Worm (Caenorhabditis elegans) whole organism, early embryonic: ENCODE measurements around the gene R155.5.

Experiments
- B0310.2 ChIP-seq: sonication (generic microtip); optimal IDR thresholded peaks from 2 replicates; lab custom pipeline; 2016; ENCODE audit warnings: mild to moderate bottlenecking, missing genetic modification characterization, missing compliant biosample characterization
- ama-1 ChIP-seq: fragments of 150-350 bp; optimal IDR thresholded peaks from 2 replicates; lab custom pipeline; 2014
- ceh-13 ChIP-seq: fragments of 200-800 bp; sonication (Bioruptor generic); optimal IDR thresholded peaks from 2 replicates; lab custom pipeline; 2018; ENCODE audit warnings: mild to moderate bottlenecking, missing genetic modification characterization, missing compliant biosample characterization
- ceh-36 ChIP-seq: sonication (generic microtip); optimal IDR thresholded peaks from 2 replicates; lab custom pipeline; 2016; ENCODE audit warnings: missing genetic modification characterization, inconsistent platforms, missing compliant biosample characterization
- ets-7 ChIP-seq: sonication (generic microtip); optimal IDR thresholded peaks from 2 replicates; lab custom pipeline; 2016; ENCODE audit warnings: missing genotype, missing genetic modification characterization, missing compliant biosample characterization
- pes-1 ChIP-seq: fragments of 200-800 bp; sonication (Bioruptor generic); IDR thresholded peaks from 2 replicates; pipeline ENCODE4 v1.3.6; 2022; ENCODE audit warnings: missing genetic modification reagents, missing genetic modification characterization, missing compliant biosample characterization
- tbx-37 ChIP-seq: fragments of 200-800 bp; sonication (Bioruptor generic); conservative IDR thresholded peaks from 2 replicates; pipeline ENCODE4 v1.3.6; 2022; ENCODE audit warnings: missing genetic modification reagents, missing genetic modification characterization, missing compliant biosample characterization
- tra-4 ChIP-seq: sonication (generic microtip); optimal IDR thresholded peaks from 2 replicates; lab custom pipeline; 2017; ENCODE audit warnings: missing genetic modification characterization, missing compliant biosample characterization

- no peak for TF ChIP-seq ceh-36
- no peak for TF ChIP-seq B0310.2 (tag; lab: Kevin White, UChicago)
- no peak for TF ChIP-seq ama-1 (lab: Kevin White, UChicago)
- TF ChIP-seq ceh-13 (GFP tag; lab: Kevin White, UChicago), result no peak
- no peak for TF ChIP-seq tra-4 (tag; lab: Kevin White, UChicago)
- no peak for TF ChIP-seq ets-7 (tag; lab: Kevin White, UChicago)
- no peak for TF ChIP-seq pes-1 (GFP tag; lab: Robert Waterston, UW)
- no peak for TF ChIP-seq tbx-37 (GFP tag; lab: Robert Waterston, UW)
Observed at ce11 chrIII:1927230-1927629, 43.1 kb downstream of the R155.5 start.
